Fruit fly (Drosophila melanogaster) whole organism, larva: ENCODE measurements around the gene sba.
A peak's percentile ranks its signal among the peaks of the same experiment; 100 is the strongest.

ENCODE experiments used
- noc ChIP-seq: fragments of 200-800 bp; sonication (Bioruptor generic); optimal IDR thresholded peaks from 3 replicates; lab custom pipeline; 2019; ENCODE audit warnings: missing biosample characterization, mild to moderate bottlenecking, missing genetic modification characterization, moderate library complexity

Gene sba

dm6 chr3R:23922502-23923350, at the start of gene sba, which contains the start of gene CG31141:
Gene sba (minus strand): TSS chr3R:23922973.
Gene CG31141 (plus strand): TSS chr3R:23923300.
- no peak for TF ChIP-seq noc

dm6 chr3R:23971764-23972163, 49.0 kb upstream of the sba start:
- TF ChIP-seq noc, result no peak

dm6 chr3R:23971208-23971607, 48.4 kb upstream of the sba start:
- no peak for TF ChIP-seq noc

dm6 chr3R:23969449-23969848, 46.7 kb upstream of the sba start:
- TF ChIP-seq noc, result no peak

- TF ChIP-seq noc, result no peak
Observed at dm6 chr3R:23964913-23965718, 42.3 kb upstream of the sba start.

dm6 chr3R:23962781-23963222, 40.0 kb upstream of the sba start, which contains the start of gene CG31140:
Gene CG31140 (plus strand): TSS chr3R:23963180.
- TF ChIP-seq noc, result no peak

- TF ChIP-seq noc, result no peak
Observed at dm6 chr3R:23960865-23961264, 38.1 kb upstream of the sba start.

dm6 chr3R:23958091-23958838, 35.5 kb upstream of the sba start, which contains the start of the genes GluProRS and AP-1sigma:
Gene GluProRS (minus strand): TSS chr3R:23958391.
Gene AP-1sigma (plus strand): TSS chr3R:23958651.
- TF ChIP-seq noc, result peak; percentile 78

- no peak for TF ChIP-seq noc
Observed at dm6 chr3R:23955380-23955779, 32.6 kb upstream of the sba start.

dm6 chr3R:23948466-23949413, 26.0 kb upstream of the sba start:
- no peak for TF ChIP-seq noc

- TF ChIP-seq noc, result no peak
Observed at dm6 chr3R:23948324-23948465, 25.4 kb upstream of the sba start, which contains the start of gene CG12268. Gene CG12268 (minus strand): TSS chr3R:23948424.

dm6 chr3R:23947002-23947401, 24.2 kb upstream of the sba start:
- no peak for TF ChIP-seq noc

- no peak for TF ChIP-seq noc
Observed at dm6 chr3R:23943843-23944356, 21.1 kb upstream of the sba start.

dm6 chr3R:23942965-23943413, 20.2 kb upstream of the sba start, which contains the start of gene Gdh:
Gene Gdh (minus strand): TSS chr3R:23943101.
- TF ChIP-seq noc, result peak; percentile 59

- no peak for TF ChIP-seq noc
Observed at dm6 chr3R:23942550-23942949, 19.8 kb upstream of the sba start.
